Worm (Caenorhabditis elegans) whole organism, mixed stage, embryonic: ENCODE results near the gene irld-4.

ENCODE experiments used
- ceh-39 ChIP-seq: fragments of 150-350 bp; optimal IDR thresholded peaks from 2 replicates; lab custom pipeline; 2014; ENCODE audit warnings: missing biosample characterization, missing genetic modification characterization
- ceh-83 ChIP-seq: fragments of 200-800 bp; sonication (Bioruptor generic); optimal IDR thresholded peaks from 2 replicates; lab custom pipeline; 2018; ENCODE audit warnings: mild to moderate bottlenecking, missing genetic modification characterization, missing compliant biosample characterization
- ces-1 ChIP-seq: fragments of 150-350 bp; optimal IDR thresholded peaks from 2 replicates; lab custom pipeline; 2014; ENCODE audit warnings: missing biosample characterization, missing genetic modification reagents, missing genetic modification characterization
- ham-2 ChIP-seq: fragments of 200-800 bp; sonication (Bioruptor generic); optimal IDR thresholded peaks from 2 replicates; lab custom pipeline; 2018; ENCODE audit warnings: mild to moderate bottlenecking, missing genetic modification characterization, missing compliant biosample characterization
- lin-13 ChIP-seq: fragments of 150-350 bp; optimal IDR thresholded peaks from 2 replicates; lab custom pipeline; 2014; ENCODE audit warnings: missing biosample characterization, missing genetic modification characterization
- lin-32 ChIP-seq: fragments of 200-800 bp; sonication (Bioruptor generic); optimal IDR thresholded peaks from 2 replicates; lab custom pipeline; 2018; ENCODE audit warnings: mild to moderate bottlenecking, missing genetic modification characterization, missing compliant biosample characterization
- lsy-2 ChIP-seq: fragments of 150-350 bp; optimal IDR thresholded peaks from 2 replicates; lab custom pipeline; 2014; ENCODE audit warnings: missing biosample characterization, missing genetic modification characterization
- mab-5 ChIP-seq: fragments of 150-350 bp; optimal IDR thresholded peaks from 2 replicates; lab custom pipeline; 2014; ENCODE audit warnings: missing biosample characterization, missing genetic modification characterization
- nhr-12 ChIP-seq: fragments of 150-350 bp; optimal IDR thresholded peaks from 2 replicates; lab custom pipeline; 2014; ENCODE audit warnings: missing biosample characterization, missing genetic modification characterization
- pha-4 ChIP-seq: fragments of 150-350 bp; optimal IDR thresholded peaks from 2 replicates; lab custom pipeline; 2018; ENCODE audit warnings: missing biosample characterization, missing genetic modification reagents, missing genetic modification characterization
- sptf-1 ChIP-seq: sonication (generic microtip); optimal IDR thresholded peaks from 2 replicates; lab custom pipeline; 2017; ENCODE audit warnings: mild to moderate bottlenecking, missing genetic modification characterization, moderate library complexity, missing compliant biosample characterization
- unc-62 ChIP-seq: fragments of 150-350 bp; optimal IDR thresholded peaks from 2 replicates; lab custom pipeline; 2014; ENCODE audit warnings: missing biosample characterization, missing genetic modification reagents, missing genetic modification characterization
- ztf-11 ChIP-seq: fragments of 150-350 bp; optimal IDR thresholded peaks from 2 replicates; lab custom pipeline; 2014; ENCODE audit warnings: missing biosample characterization, missing genetic modification characterization

DNA sequence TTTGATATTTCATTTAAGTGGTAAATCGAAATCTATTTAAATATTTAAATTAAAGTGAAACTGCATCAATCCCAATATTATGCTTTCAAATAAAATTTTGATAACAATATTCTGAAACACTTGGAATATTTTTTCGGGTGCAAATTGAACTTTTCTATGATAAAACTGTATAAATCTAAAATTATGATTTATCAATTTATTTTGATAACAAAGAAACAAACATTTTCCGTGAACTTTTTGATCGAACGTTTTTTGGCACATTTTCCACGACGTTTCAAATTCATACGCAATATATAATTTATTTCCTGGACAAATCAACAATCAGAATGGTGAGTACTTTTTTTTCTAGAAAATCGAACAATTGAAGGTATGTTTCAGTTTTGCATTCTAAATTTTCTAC lies at the start of gene irld-4:
- TF ChIP-seq ztf-11 (tag; lab: Kevin White, UChicago) (no peak), ham-2 (no peak), ceh-39 (tag; lab: Kevin White, UChicago) (no peak), mab-5 (tag; lab: Kevin White, UChicago) (no peak), nhr-12 (tag; lab: Kevin White, UChicago) (no peak), lin-13 (tag; lab: Kevin White, UChicago) (no peak), pha-4 (tag; lab: Kevin White, UChicago) (no peak), ces-1 (no peak), ceh-83 (GFP tag; lab: Kevin White, UChicago) (no peak), sptf-1 (tag; lab: Kevin White, UChicago) (no peak), lin-32 (no peak), lsy-2 (tag; lab: Kevin White, UChicago) (no peak), unc-62 (no peak)
